Worm (Caenorhabditis elegans) whole organism, young adult: ENCODE measurements around the gene Y45G5AM.4.

Experiments used
- B0336.3 ChIP-seq: fragments of 200-800 bp; sonication (Bioruptor generic); IDR thresholded peaks from 2 replicates; pipeline ENCODE4 v1.3.6; 2022; ENCODE audit warnings: missing genetic modification characterization, missing compliant biosample characterization
- F22D6.2 ChIP-seq: sonication (generic microtip); optimal IDR thresholded peaks from 2 replicates; lab custom pipeline; 2016; ENCODE audit warnings: mild to moderate bottlenecking, missing genetic modification characterization, missing compliant biosample characterization
- F23B12.7 ChIP-seq: sonication (generic microtip); optimal IDR thresholded peaks from 2 replicates; lab custom pipeline; 2017; ENCODE audit warnings: missing genetic modification characterization, mild to moderate bottlenecking, missing compliant biosample characterization, antibody characterized with exemption, moderate library complexity; ENCODE audit not compliant: insufficient read depth
- F57A8.1 ChIP-seq: fragments of 200-800 bp; sonication (Bioruptor generic); optimal IDR thresholded peaks from 2 replicates; lab custom pipeline; 2018; ENCODE audit warnings: mild to moderate bottlenecking, missing genetic modification characterization, moderate library complexity, missing compliant biosample characterization
- K12H6.12 ChIP-seq: fragments of 200-800 bp; sonication (Bioruptor generic); optimal IDR thresholded peaks from 2 replicates; lab custom pipeline; 2018; ENCODE audit warnings: mild to moderate bottlenecking, missing genetic modification characterization, missing compliant biosample characterization
- Y53F4B.3 ChIP-seq: fragments of 200-800 bp; sonication (Bioruptor generic); IDR thresholded peaks from 2 replicates; pipeline ENCODE4 v1.3.6; 2022; ENCODE audit warnings: missing genetic modification reagents, missing genetic modification characterization, missing compliant biosample characterization
- Y53G8AR.9 ChIP-seq: fragments of 200-800 bp; sonication (Bioruptor generic); conservative IDR thresholded peaks from 2 replicates; pipeline ENCODE4 v1.3.6; 2022; ENCODE audit warnings: missing genetic modification reagents, missing genetic modification characterization, missing compliant biosample characterization
- Y67H2A.10 ChIP-seq: fragments of 200-800 bp; sonication (Bioruptor generic); conservative IDR thresholded peaks from 2 replicates; pipeline ENCODE4 v1.3.6; 2022; ENCODE audit warnings: missing genetic modification reagents, missing genetic modification characterization, missing compliant biosample characterization
- ZK185.1 ChIP-seq: sonication (generic microtip); optimal IDR thresholded peaks from 2 replicates; lab custom pipeline; 2016; ENCODE audit warnings: mild to moderate bottlenecking, missing genetic modification characterization, missing compliant biosample characterization; ENCODE audit not compliant: poor library complexity, severe bottlenecking
- akir-1 ChIP-seq: fragments of 200-800 bp; sonication (Bioruptor generic); optimal IDR thresholded peaks from 2 replicates; lab custom pipeline; 2018; ENCODE audit warnings: mild to moderate bottlenecking, missing genetic modification characterization, moderate library complexity, missing compliant biosample characterization
- aptf-3 ChIP-seq: fragments of 200-800 bp; sonication (Bioruptor generic); IDR thresholded peaks from 2 replicates; pipeline ENCODE4 v1.3.6; 2022; ENCODE audit warnings: missing genetic modification characterization, missing compliant biosample characterization
- athp-1 ChIP-seq: sonication (generic microtip); optimal IDR thresholded peaks from 2 replicates; lab custom pipeline; 2017; ENCODE audit warnings: mild to moderate bottlenecking, missing genetic modification characterization, missing compliant biosample characterization
- attf-3 ChIP-seq: fragments of 200-800 bp; sonication (Bioruptor generic); conservative IDR thresholded peaks from 2 replicates; pipeline ENCODE4 v1.3.6; 2022; ENCODE audit warnings: missing genetic modification reagents, missing genetic modification characterization, missing compliant biosample characterization
- attf-6 ChIP-seq: fragments of 200-800 bp; sonication (Bioruptor generic); IDR thresholded peaks from 2 replicates; pipeline ENCODE4 v1.3.6; 2022; ENCODE audit warnings: missing genetic modification reagents, missing genetic modification characterization, missing compliant biosample characterization
- bed-2 ChIP-seq: fragments of 200-800 bp; sonication (Bioruptor generic); IDR thresholded peaks from 2 replicates; pipeline ENCODE4 v1.3.6; 2022; ENCODE audit warnings: missing genetic modification reagents, missing genetic modification characterization, missing compliant biosample characterization
- ccch-3 ChIP-seq: fragments of 200-800 bp; sonication (Bioruptor generic); optimal IDR thresholded peaks from 2 replicates; lab custom pipeline; 2018; ENCODE audit warnings: mild to moderate bottlenecking, missing genetic modification characterization, missing compliant biosample characterization
- ceh-40 ChIP-seq: fragments of 200-800 bp; sonication (Bioruptor generic); IDR thresholded peaks from 2 replicates; pipeline ENCODE4 v1.3.6; 2022; ENCODE audit warnings: missing genetic modification characterization, missing compliant biosample characterization
- ceh-79 ChIP-seq: sonication (generic microtip); optimal IDR thresholded peaks from 2 replicates; lab custom pipeline; 2017; ENCODE audit warnings: mild to moderate bottlenecking, missing genetic modification characterization, missing compliant biosample characterization
- ceh-91 ChIP-seq: fragments of 200-800 bp; sonication (Bioruptor generic); IDR thresholded peaks from 2 replicates; pipeline ENCODE4 v1.3.6; 2022; ENCODE audit warnings: missing genetic modification reagents, missing genetic modification characterization, missing compliant biosample characterization
- die-1 ChIP-seq: sonication (generic microtip); optimal IDR thresholded peaks from 2 replicates; lab custom pipeline; 2016; ENCODE audit warnings: missing genotype, mild to moderate bottlenecking, missing genetic modification characterization, missing compliant biosample characterization
- dpff-1 ChIP-seq: sonication (generic microtip); optimal IDR thresholded peaks from 2 replicates; lab custom pipeline; 2017; ENCODE audit warnings: mild to moderate bottlenecking, missing genetic modification characterization, missing compliant biosample characterization
- egl-18 ChIP-seq: fragments of 200-800 bp; sonication (Bioruptor generic); IDR thresholded peaks from 2 replicates; pipeline ENCODE4 v1.3.6; 2022; ENCODE audit warnings: missing genetic modification reagents, missing genetic modification characterization, missing compliant biosample characterization
- egl-44 ChIP-seq: fragments of 200-800 bp; sonication (Bioruptor generic); IDR thresholded peaks from 2 replicates; pipeline ENCODE4 v1.3.6; 2022; ENCODE audit warnings: missing genetic modification reagents, missing genetic modification characterization, missing compliant biosample characterization
- ets-4 ChIP-seq: fragments of 200-800 bp; sonication (Bioruptor generic); optimal IDR thresholded peaks from 2 replicates; lab custom pipeline; 2018; ENCODE audit warnings: mild to moderate bottlenecking, missing genetic modification characterization, missing compliant biosample characterization
- fkh-3 ChIP-seq: sonication (generic microtip); optimal IDR thresholded peaks from 2 replicates; lab custom pipeline; 2016; ENCODE audit warnings: mild to moderate bottlenecking, missing genetic modification characterization, missing compliant biosample characterization
- gei-17 ChIP-seq: fragments of 200-800 bp; sonication (Bioruptor generic); optimal IDR thresholded peaks from 2 replicates; lab custom pipeline; 2018; ENCODE audit warnings: mild to moderate bottlenecking, missing genetic modification characterization, missing compliant biosample characterization
- him-1 ChIP-seq: sonication (generic microtip); optimal IDR thresholded peaks from 2 replicates; lab custom pipeline; 2016; ENCODE audit warnings: missing genotype, missing genetic modification reagents, missing genetic modification characterization, missing compliant biosample characterization
- hlh-12 ChIP-seq: sonication (generic microtip); optimal IDR thresholded peaks from 2 replicates; lab custom pipeline; 2016; ENCODE audit warnings: missing genetic modification characterization, missing compliant biosample characterization
- hlh-26 ChIP-seq: fragments of 200-800 bp; sonication (Bioruptor generic); conservative IDR thresholded peaks from 2 replicates; pipeline ENCODE4 v1.3.6; 2022; ENCODE audit warnings: missing genetic modification reagents, missing genetic modification characterization, missing compliant biosample characterization
- hmg-20 ChIP-seq: fragments of 200-800 bp; sonication (Bioruptor generic); IDR thresholded peaks from 2 replicates; pipeline ENCODE4 v1.3.6; 2022; ENCODE audit warnings: missing genetic modification reagents, missing genetic modification characterization, missing compliant biosample characterization
- let-526 ChIP-seq: fragments of 200-800 bp; sonication (Bioruptor generic); IDR thresholded peaks from 2 replicates; pipeline ENCODE4 v1.3.6; 2022; ENCODE audit warnings: missing genetic modification reagents, missing genetic modification characterization, missing compliant biosample characterization
- lir-1 ChIP-seq: fragments of 200-800 bp; sonication (Bioruptor generic); conservative IDR thresholded peaks from 2 replicates; pipeline ENCODE4 v1.3.6; 2022; ENCODE audit warnings: missing genetic modification reagents, missing genetic modification characterization, missing compliant biosample characterization
- lsl-1 ChIP-seq: fragments of 200-800 bp; sonication (Bioruptor generic); optimal IDR thresholded peaks from 2 replicates; lab custom pipeline; 2018; ENCODE audit warnings: mild to moderate bottlenecking, missing genetic modification characterization, moderate library complexity, missing compliant biosample characterization
- madf-10 ChIP-seq: sonication (generic microtip); optimal IDR thresholded peaks from 2 replicates; lab custom pipeline; 2016; ENCODE audit warnings: mild to moderate bottlenecking, missing genetic modification characterization, missing compliant biosample characterization
- madf-3 ChIP-seq: fragments of 200-800 bp; sonication (Bioruptor generic); IDR thresholded peaks from 2 replicates; pipeline ENCODE4 v1.3.6; 2022; ENCODE audit warnings: missing genetic modification reagents, missing genetic modification characterization, missing compliant biosample characterization
- madf-6 ChIP-seq: fragments of 200-800 bp; sonication (Bioruptor generic); IDR thresholded peaks from 2 replicates; pipeline ENCODE4 v1.3.6; 2022; ENCODE audit warnings: missing genetic modification reagents, missing genetic modification characterization, missing compliant biosample characterization
- nfya-1 ChIP-seq: sonication (generic microtip); optimal IDR thresholded peaks from 2 replicates; lab custom pipeline; 2017; ENCODE audit warnings: antibody characterized with exemption, missing compliant biosample characterization, missing genetic modification characterization, borderline replicate concordance; ENCODE audit not compliant: insufficient read depth
- nfya-2 ChIP-seq: fragments of 200-800 bp; sonication (Bioruptor generic); IDR thresholded peaks from 2 replicates; pipeline ENCODE4 v1.3.6; 2022; ENCODE audit warnings: missing genetic modification reagents, missing genetic modification characterization, missing compliant biosample characterization
- nhr-120 ChIP-seq: fragments of 200-800 bp; sonication (Bioruptor generic); IDR thresholded peaks from 2 replicates; pipeline ENCODE4 v1.3.6; 2022; ENCODE audit warnings: missing genetic modification characterization, missing compliant biosample characterization
- nhr-27 ChIP-seq: fragments of 200-800 bp; sonication (Bioruptor generic); optimal IDR thresholded peaks from 2 replicates; lab custom pipeline; 2018; ENCODE audit warnings: mild to moderate bottlenecking, missing genetic modification characterization, moderate library complexity, missing compliant biosample characterization
- pbrm-1 ChIP-seq: fragments of 200-800 bp; sonication (Bioruptor generic); IDR thresholded peaks from 2 replicates; pipeline ENCODE4 v1.3.6; 2022; ENCODE audit warnings: missing genetic modification reagents, missing genetic modification characterization, missing compliant biosample characterization
- rpc-1 ChIP-seq, 2 experiments: fragments of 150-350 bp in 1 of 2; sonication (generic microtip) in 1 of 2; optimal IDR thresholded peaks; 2 replicates each; lab custom pipeline; 2014 to 2018; ENCODE audit warnings: missing biosample characterization in 1 of 2, missing genetic modification characterization in 1 of 2, missing genetic modification reagents in 1 of 2, missing genotype in 1 of 2
- snpc-3.4 ChIP-seq: sonication (generic microtip); optimal IDR thresholded peaks from 2 replicates; lab custom pipeline; 2017; ENCODE audit warnings: missing genetic modification characterization, mild to moderate bottlenecking, missing compliant biosample characterization, antibody characterized with exemption, moderate library complexity, missing genotype, missing genetic modification reagents
- tbp1 ChIP-seq: fragments of 200-800 bp; sonication (Bioruptor generic); optimal IDR thresholded peaks from 2 replicates; lab custom pipeline; 2018; ENCODE audit warnings: mild to moderate bottlenecking, missing genetic modification characterization, missing compliant biosample characterization
- tbx-9 ChIP-seq: sonication (generic microtip); optimal IDR thresholded peaks from 2 replicates; lab custom pipeline; 2016; ENCODE audit warnings: borderline replicate concordance, missing genetic modification characterization, inconsistent platforms, missing compliant biosample characterization
- zim-3 ChIP-seq: sonication (generic microtip); optimal IDR thresholded peaks from 2 replicates; lab custom pipeline; 2017; ENCODE audit warnings: mild to moderate bottlenecking, missing genetic modification characterization, moderate library complexity, missing compliant biosample characterization
- ztf-18 ChIP-seq: sonication (generic microtip); optimal IDR thresholded peaks from 2 replicates; lab custom pipeline; 2016; ENCODE audit warnings: missing genotype, mild to moderate bottlenecking, missing genetic modification characterization, missing compliant biosample characterization
- ztf-22 ChIP-seq: fragments of 200-800 bp; sonication (Bioruptor generic); optimal IDR thresholded peaks from 2 replicates; lab custom pipeline; 2018; ENCODE audit warnings: mild to moderate bottlenecking, missing genetic modification characterization, moderate library complexity, missing compliant biosample characterization
- ztf-25 ChIP-seq: fragments of 200-800 bp; sonication (Bioruptor generic); IDR thresholded peaks from 2 replicates; pipeline ENCODE4 v1.3.6; 2022; ENCODE audit warnings: missing genetic modification reagents, missing genetic modification characterization, missing compliant biosample characterization

Gene Y45G5AM.4

ce11 chrV:4143034-4143433 lies 20.0 kb upstream of the Y45G5AM.4 start:
- TF ChIP-seq gei-17 (GFP tag; lab: Kevin White, UChicago) (no peak), him-1 (no peak), F22D6.2 (tag; lab: Kevin White, UChicago) (no peak), die-1 (tag; lab: Kevin White, UChicago) (no peak), madf-6 (peak; percentile 50; the same call in 1 of the 2 replicates), ztf-25 (GFP tag; lab: Robert Waterston, UW) (no peak), bed-2 (GFP tag; lab: Robert Waterston, UW) (no peak), ceh-79 (tag; lab: Kevin White, UChicago) (no peak), zim-3 (tag; lab: Kevin White, UChicago) (no peak), madf-10 (tag; lab: Kevin White, UChicago) (no peak), akir-1 (GFP tag; lab: Kevin White, UChicago) (no peak), B0336.3 (GFP tag; lab: Robert Waterston, UW) (no peak), lir-1 (no peak), K12H6.12 (tag; lab: Kevin White, UChicago) (no peak), hmg-20 (no peak), hlh-26 (GFP tag; lab: Robert Waterston, UW) (no peak), dpff-1 (tag; lab: Kevin White, UChicago) (no peak), let-526 (GFP tag; lab: Robert Waterston, UW) (no peak), tbx-9 (tag; lab: Kevin White, UChicago) (no peak), F57A8.1 (GFP tag; lab: Kevin White, UChicago) (no peak), ztf-18 (tag; lab: Kevin White, UChicago) (no peak), nfya-1 (tag; lab: Kevin White, UChicago) (no peak), nhr-120 (no peak), ccch-3 (no peak), egl-44 (GFP tag; lab: Robert Waterston, UW) (no peak), Y53F4B.3 (GFP tag; lab: Robert Waterston, UW) (no peak), attf-6 (GFP tag; lab: Robert Waterston, UW) (no peak), lsl-1 (GFP tag; lab: Kevin White, UChicago) (peak; percentile 3), nhr-27 (tag; lab: Kevin White, UChicago) (no peak), hlh-12 (tag; lab: Kevin White, UChicago) (no peak), pbrm-1 (GFP tag; lab: Robert Waterston, UW) (0 out of 2 replicates have a peak, but pooled peaks have one; percentile 31), egl-18 (GFP tag; lab: Robert Waterston, UW) (no peak), F23B12.7 (tag; lab: Kevin White, UChicago) (no peak), Y67H2A.10 (GFP tag; lab: Robert Waterston, UW) (no peak), athp-1 (tag; lab: Kevin White, UChicago) (no peak), madf-3 (no peak), aptf-3 (GFP tag; lab: Robert Waterston, UW) (no peak), tbp1 (GFP tag; lab: Kevin White, UChicago) (peak; percentile 23), Y53G8AR.9 (no peak), ceh-91 (GFP tag; lab: Robert Waterston, UW) (no peak), nfya-2 (GFP tag; lab: Robert Waterston, UW) (no peak), attf-3 (GFP tag; lab: Robert Waterston, UW) (no peak), ZK185.1 (no peak), ceh-40 (GFP tag; lab: Robert Waterston, UW) (no peak), snpc-3.4 (tag; lab: Kevin White, UChicago) (no peak), ztf-22 (GFP tag; lab: Kevin White, UChicago) (no peak), rpc-1 (optimal IDR thresholded peaks at IDR 0.05; lab: Kevin White, UChicago) (no peak), rpc-1 (tag; optimal IDR thresholded peaks at IDR 0.05; lab: Kevin White, UChicago) (no peak), fkh-3 (tag; lab: Kevin White, UChicago) (no peak), ets-4 (GFP tag; lab: Kevin White, UChicago) (no peak)
